Worm (Caenorhabditis elegans): ENCODE data around the gene srj-21.

DNA sequence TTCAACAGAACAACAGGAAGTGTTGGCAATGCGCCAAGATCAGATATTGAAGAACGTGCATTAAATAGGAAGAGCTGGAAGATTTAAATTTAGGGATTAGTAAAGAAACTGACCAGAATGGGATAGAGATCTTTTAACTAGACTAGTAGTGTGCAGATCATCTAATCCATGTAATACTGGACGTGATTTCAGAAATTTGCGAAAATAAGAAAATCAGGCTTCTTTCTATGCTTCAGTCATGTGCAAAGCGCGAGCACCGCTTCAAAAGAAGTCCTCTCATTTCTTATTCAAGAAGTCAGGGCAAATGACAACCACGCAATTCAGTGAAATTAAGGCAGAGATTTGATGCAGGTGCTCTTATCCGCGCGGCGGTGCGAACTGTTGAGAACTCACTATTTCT lies 27.1 kb upstream of the srj-21 start:
- TF ChIP-seq blmp-1 (tag; optimal IDR thresholded peaks at IDR 0.05; ENCODE audit: insufficient read depth) (no peak), gmeb-1 (tag; optimal IDR thresholded peaks at IDR 0.05) (no peak), unc-62 (GFP tag; optimal IDR thresholded peaks at IDR 0.05) (no peak), ceh-82 (tag; optimal IDR thresholded peaks at IDR 0.05) (no peak), nhr-10 (tag; optimal IDR thresholded peaks at IDR 0.05) (no peak), aly-2 (tag; optimal IDR thresholded peaks at IDR 0.05) (no peak), nhr-25 (tag; optimal IDR thresholded peaks at IDR 0.05) (no peak), F13H6.1 (tag; optimal IDR thresholded peaks at IDR 0.05) (no peak), unc-39 (tag; optimal IDR thresholded peaks at IDR 0.05) (no peak)

Data from whole organism, L2 larva.